Fruit fly (Drosophila melanogaster): ENCODE measurements around the gene VAChT.

VAChT gene

dm6 chr3R:18719767-18720341 is 14.6 kb downstream of the VAChT start (continued):
- peak in 1 of 2 experiments; percentile 83 for TF ChIP-seq Pdp1 (GFP tag; optimal IDR thresholded peaks at IDR 0.05)
- TF ChIP-seq tap (tag; optimal IDR thresholded peaks at IDR 0.05): peak; percentile 86
- peak; percentile 76 for TF ChIP-seq vfl (GFP tag; optimal IDR thresholded peaks at IDR 0.05)
- peak; percentile 91 for TF ChIP-seq CG17361 (GFP tag; IDR thresholded peaks at IDR 0.05)
- no peak for TF ChIP-seq br (optimal IDR thresholded peaks at IDR 0.05)
- peak; percentile 29 for TF ChIP-seq CG15073 (GFP tag; optimal IDR thresholded peaks at IDR 0.05)
- peak; percentile 95 for TF ChIP-seq Fer1 (GFP tag; optimal IDR thresholded peaks at IDR 0.05)
- TF ChIP-seq tup (GFP tag; optimal IDR thresholded peaks at IDR 0.05): peak; percentile 59
- TF ChIP-seq CG15601 (tag; optimal IDR thresholded peaks at IDR 0.05): peak; percentile 82
- peak; percentile 89 for TF ChIP-seq BtbVII (GFP tag; optimal IDR thresholded peaks at IDR 0.05)
- TF ChIP-seq CG5180 (GFP tag; optimal IDR thresholded peaks at IDR 0.05): peak; percentile 87
- peak; percentile 73 for TF ChIP-seq CG1024 (GFP tag; IDR thresholded peaks at IDR 0.05)
- TF ChIP-seq rib (GFP tag; IDR thresholded peaks at IDR 0.05): no peak; the same call in 1 of the 2 replicates
- no peak for TF ChIP-seq aop (GFP tag; IDR thresholded peaks at IDR 0.05)
- TF ChIP-seq fd64A (GFP tag; optimal IDR thresholded peaks at IDR 0.05): peak; percentile 62
- TF ChIP-seq prd (optimal IDR thresholded peaks at IDR 0.05): no peak
- peak; percentile 87 for TF ChIP-seq prd (GFP tag; IDR thresholded peaks at IDR 0.05)
- TF ChIP-seq NC2α (GFP tag; optimal IDR thresholded peaks at IDR 0.05): peak; percentile 39
- TF ChIP-seq CG13424 (tag; optimal IDR thresholded peaks at IDR 0.05): peak; percentile 92
- peak; percentile 81 for TF ChIP-seq odd (GFP tag; optimal IDR thresholded peaks at IDR 0.05)
- peak; percentile 83 to 86 for TF ChIP-seq dpn (GFP tag; optimal IDR thresholded peaks at IDR 0.05)
- peak; percentile 77 for TF ChIP-seq CG3847 (GFP tag; IDR thresholded peaks at IDR 0.05)
- peak; percentile 84 for TF ChIP-seq Sox100B (GFP tag; optimal IDR thresholded peaks at IDR 0.05)
- peak; percentile 67 for TF ChIP-seq pb (GFP tag; optimal IDR thresholded peaks at IDR 0.05)
- no peak for TF ChIP-seq sd (tag; optimal IDR thresholded peaks at IDR 0.05)
- TF ChIP-seq CG11398 (GFP tag; optimal IDR thresholded peaks at IDR 0.05): peak; percentile 58
- TF ChIP-seq jumu (GFP tag; optimal IDR thresholded peaks at IDR 0.05): peak; percentile 34
- peak; percentile 84 for TF ChIP-seq Blimp-1 (GFP tag; optimal IDR thresholded peaks at IDR 0.05)
- peak; percentile 77 for TF ChIP-seq CG15514 (GFP tag; optimal IDR thresholded peaks at IDR 0.05)
- no peak for TF ChIP-seq fd102C (GFP tag; optimal IDR thresholded peaks at IDR 0.05)
- peak; percentile 86 for TF ChIP-seq CG17385 (GFP tag; optimal IDR thresholded peaks at IDR 0.05)
- TF ChIP-seq tx (GFP tag; optimal IDR thresholded peaks at IDR 0.05): peak; percentile 72
- peak; percentile 70 for TF ChIP-seq CG10654 (GFP tag; optimal IDR thresholded peaks at IDR 0.05)
- TF ChIP-seq CG11696 (GFP tag; IDR thresholded peaks at IDR 0.05): peak; percentile 59
- TF ChIP-seq E2f2 (GFP tag; IDR thresholded peaks at IDR 0.05): peak; percentile 63
- TF ChIP-seq CG1603 (tag; optimal IDR thresholded peaks at IDR 0.05): peak; percentile 87
- TF ChIP-seq tgo (GFP tag; IDR thresholded peaks at IDR 0.05): peak; percentile 86
- no peak for TF ChIP-seq CG17612 (GFP tag; IDR thresholded peaks at IDR 0.05)
- TF ChIP-seq CG11723 (GFP tag; optimal IDR thresholded peaks at IDR 0.05): peak; percentile 74
- TF ChIP-seq Rx (GFP tag; IDR thresholded peaks at IDR 0.05): peak; percentile 72
- TF ChIP-seq ato (GFP tag; IDR thresholded peaks at IDR 0.05; ENCODE audit: partially characterized antibody): no peak
- TF ChIP-seq eve (GFP tag; optimal IDR thresholded peaks at IDR 0.05): peak; percentile 15 to 93
- TF ChIP-seq gcm2 (GFP tag; optimal IDR thresholded peaks at IDR 0.05): peak; percentile 40
- peak; percentile 90 for TF ChIP-seq CG3281 (GFP tag; optimal IDR thresholded peaks at IDR 0.05)
- TF ChIP-seq CG13894 (tag; optimal IDR thresholded peaks at IDR 0.05): peak; percentile 94
- no peak for TF ChIP-seq usp (GFP tag; optimal IDR thresholded peaks at IDR 0.05)
- TF ChIP-seq vvl (GFP tag; IDR thresholded peaks at IDR 0.05): peak; percentile 89
- TF ChIP-seq CG6813 (GFP tag; optimal IDR thresholded peaks at IDR 0.05): peak; percentile 86
- no peak for TF ChIP-seq chinmo (GFP tag; IDR thresholded peaks at IDR 0.05; ENCODE audit: partially characterized antibody)
- peak; percentile 67 for TF ChIP-seq Atf-2 (GFP tag; optimal IDR thresholded peaks at IDR 0.05)
- TF ChIP-seq H15 (GFP tag; IDR thresholded peaks at IDR 0.05): peak; percentile 71

Measured in whole organism, embryonic.